Fruit fly (Drosophila melanogaster): ENCODE results near the gene CG16986.

CG16986 gene

DNA sequence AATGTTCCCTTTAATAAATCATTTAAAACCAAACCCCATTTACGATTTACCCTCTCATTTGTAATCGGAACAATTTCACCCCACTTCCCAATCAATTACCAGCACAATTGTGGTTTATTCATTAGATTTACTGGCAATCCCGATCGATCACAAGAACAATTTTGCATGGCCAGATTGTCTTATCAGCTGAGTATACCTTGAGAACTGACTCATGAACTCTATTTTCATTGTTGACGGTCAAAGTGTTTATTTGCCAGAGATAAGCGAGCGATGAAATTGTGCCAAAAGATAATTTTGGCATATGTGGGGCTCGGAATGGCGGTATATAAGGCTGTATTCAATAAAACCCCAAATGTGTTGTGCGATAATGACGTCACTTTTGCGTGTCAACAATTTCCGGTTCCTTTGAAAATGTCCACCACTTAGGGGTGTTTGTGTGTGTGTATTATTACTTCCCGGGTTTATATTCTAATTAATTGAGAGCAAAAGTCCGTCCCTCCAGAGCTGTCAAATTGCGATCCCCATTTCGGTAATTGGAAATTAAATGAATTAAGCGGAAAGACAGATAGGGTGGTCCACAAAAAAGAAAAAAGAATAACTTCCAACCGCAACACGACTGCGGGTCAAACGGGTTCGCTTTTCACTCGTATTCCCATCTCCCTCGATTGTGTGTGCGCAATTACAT, 27.1 kb upstream of the CG16986 start:
- no peak for TF ChIP-seq ttk (optimal IDR thresholded peaks at IDR 0.05)
- no peak for TF ChIP-seq h (optimal IDR thresholded peaks at IDR 0.05)
- no peak for TF ChIP-seq Myc (optimal IDR thresholded peaks at IDR 0.05)
- no peak for TF ChIP-seq insv (optimal IDR thresholded peaks at IDR 0.05)
- TF ChIP-seq psq (optimal IDR thresholded peaks at IDR 0.05), result no peak
- TF ChIP-seq Sin3A (optimal IDR thresholded peaks at IDR 0.05), result no peak

DNA sequence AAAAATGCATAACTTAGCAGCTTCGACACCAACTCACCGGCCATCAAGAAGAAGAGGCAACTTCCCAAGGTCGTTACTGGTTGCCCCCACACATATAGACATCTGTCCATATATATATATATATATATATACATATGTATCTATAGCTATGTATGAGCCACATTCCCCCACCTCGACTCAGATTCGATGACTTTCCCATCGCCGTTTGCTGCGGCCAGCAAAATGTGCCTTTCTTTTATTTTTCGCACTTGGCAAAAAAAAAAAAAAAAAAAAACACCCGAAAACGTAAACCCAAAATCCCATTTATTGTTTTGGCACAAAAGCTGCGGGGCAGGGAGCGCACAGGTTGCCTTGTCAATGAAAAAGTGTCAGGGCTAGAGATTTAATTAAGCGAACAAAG, 25.4 kb upstream of the CG16986 start:
- TF ChIP-seq ttk (optimal IDR thresholded peaks at IDR 0.05), result no peak
- TF ChIP-seq h (optimal IDR thresholded peaks at IDR 0.05), result no peak
- TF ChIP-seq Sin3A (optimal IDR thresholded peaks at IDR 0.05), result no peak
- TF ChIP-seq Myc (optimal IDR thresholded peaks at IDR 0.05), result no peak

DNA sequence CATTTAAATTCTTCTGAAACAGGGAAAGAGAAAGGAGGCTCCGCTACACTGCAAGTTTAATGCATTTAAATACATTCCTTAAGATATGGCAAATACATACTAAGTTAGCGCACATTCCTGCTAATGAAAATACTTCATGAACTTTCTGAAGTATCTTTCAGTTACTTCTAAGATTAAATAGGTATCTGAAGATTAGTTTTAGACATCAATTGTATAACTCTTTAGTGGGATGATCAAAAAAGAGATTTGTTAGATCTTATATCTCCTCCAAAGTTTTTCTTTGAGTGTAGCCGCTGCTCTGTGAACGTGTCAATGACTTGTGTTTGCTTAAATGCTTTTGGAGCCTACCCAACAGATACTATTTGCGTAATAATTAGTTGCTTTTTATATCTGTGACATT, 24.9 kb upstream of the CG16986 start:
- TF ChIP-seq psq (optimal IDR thresholded peaks at IDR 0.05), result no peak
- TF ChIP-seq Myc (optimal IDR thresholded peaks at IDR 0.05), result no peak
- TF ChIP-seq ttk (optimal IDR thresholded peaks at IDR 0.05), result no peak
- TF ChIP-seq insv (optimal IDR thresholded peaks at IDR 0.05), result no peak
- TF ChIP-seq Sin3A (optimal IDR thresholded peaks at IDR 0.05), result no peak
- no peak for TF ChIP-seq h (optimal IDR thresholded peaks at IDR 0.05)

DNA sequence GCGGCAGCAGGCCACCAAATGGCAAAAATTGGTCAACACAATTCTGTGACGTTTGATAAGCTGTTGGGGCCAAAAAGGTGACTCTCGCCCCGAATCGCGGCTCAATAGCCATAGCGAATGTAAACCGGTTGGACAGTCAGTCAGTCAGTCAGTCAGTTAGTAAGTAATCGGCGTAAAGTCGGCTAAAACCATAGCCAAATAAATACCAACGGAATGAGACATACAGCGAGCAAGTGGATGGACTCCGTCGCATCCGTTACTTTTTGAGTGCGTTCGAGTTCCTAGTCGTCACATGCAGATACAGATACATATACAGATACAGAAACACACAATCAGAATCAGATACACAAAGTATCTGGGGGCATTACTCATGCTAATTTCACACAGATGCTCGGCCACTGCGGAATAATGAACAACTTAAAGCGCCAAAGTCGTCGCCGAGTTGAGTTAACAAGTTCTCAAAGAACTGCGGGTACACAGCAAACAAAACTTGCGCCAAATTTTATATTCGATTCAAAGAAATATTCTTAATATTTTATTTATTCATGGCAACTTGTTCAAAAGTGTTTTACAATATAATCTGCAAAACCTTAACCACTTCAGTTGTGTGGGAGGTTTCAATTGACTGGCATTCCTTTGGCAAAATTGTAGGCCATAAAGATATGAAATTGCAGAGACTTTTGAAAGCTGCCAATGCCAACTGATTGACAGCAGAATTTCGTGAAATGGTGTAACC, 22.9 kb upstream of the CG16986 start:
- TF ChIP-seq psq (optimal IDR thresholded peaks at IDR 0.05), result no peak
- no peak for TF ChIP-seq insv (optimal IDR thresholded peaks at IDR 0.05)
- TF ChIP-seq ttk (optimal IDR thresholded peaks at IDR 0.05), result no peak
- no peak for TF ChIP-seq h (optimal IDR thresholded peaks at IDR 0.05)

DNA sequence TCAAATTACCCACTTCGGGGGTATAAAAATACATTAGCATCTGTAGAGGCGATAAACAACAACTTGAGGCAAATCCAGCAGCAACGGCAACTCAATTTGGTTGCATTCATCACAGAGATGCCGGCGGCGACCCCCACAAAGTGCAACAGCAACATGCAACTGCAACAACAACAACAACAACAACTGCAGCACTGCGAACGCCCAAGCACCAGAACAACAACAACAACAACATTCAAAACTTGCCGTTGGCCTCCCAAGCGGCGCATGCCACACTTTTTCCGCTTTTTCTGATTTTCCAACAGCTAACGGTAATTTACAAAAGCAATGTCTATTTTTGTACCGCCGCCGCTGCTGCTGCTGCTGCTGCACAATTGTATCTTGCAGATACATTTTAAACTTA, 21.8 kb upstream of the CG16986 start:
- TF ChIP-seq psq (optimal IDR thresholded peaks at IDR 0.05), result no peak

DNA sequence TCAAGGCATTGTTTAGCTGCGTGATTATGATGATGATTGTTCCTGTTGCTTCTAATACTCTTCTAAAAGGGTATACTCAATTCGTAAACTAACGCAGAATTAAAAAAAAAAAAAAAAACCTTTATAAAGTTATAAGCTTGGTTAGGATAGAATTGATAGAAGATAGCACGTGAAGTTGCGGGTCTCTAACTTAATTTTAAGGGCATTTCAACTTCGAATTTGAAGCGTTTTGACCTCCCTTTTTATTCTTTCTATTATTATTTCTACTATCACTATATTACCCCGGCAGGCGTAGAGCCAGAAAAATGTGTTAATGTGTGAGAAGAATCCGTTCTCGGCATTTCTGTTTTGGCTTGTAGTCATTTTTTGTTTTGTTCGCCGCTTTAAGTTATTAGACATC, 21.4 kb upstream of the CG16986 start:
- TF ChIP-seq Sin3A (optimal IDR thresholded peaks at IDR 0.05) (no peak), h (optimal IDR thresholded peaks at IDR 0.05) (no peak), psq (optimal IDR thresholded peaks at IDR 0.05) (no peak), insv (optimal IDR thresholded peaks at IDR 0.05) (no peak), ttk (optimal IDR thresholded peaks at IDR 0.05) (no peak), Myc (optimal IDR thresholded peaks at IDR 0.05) (no peak)

DNA sequence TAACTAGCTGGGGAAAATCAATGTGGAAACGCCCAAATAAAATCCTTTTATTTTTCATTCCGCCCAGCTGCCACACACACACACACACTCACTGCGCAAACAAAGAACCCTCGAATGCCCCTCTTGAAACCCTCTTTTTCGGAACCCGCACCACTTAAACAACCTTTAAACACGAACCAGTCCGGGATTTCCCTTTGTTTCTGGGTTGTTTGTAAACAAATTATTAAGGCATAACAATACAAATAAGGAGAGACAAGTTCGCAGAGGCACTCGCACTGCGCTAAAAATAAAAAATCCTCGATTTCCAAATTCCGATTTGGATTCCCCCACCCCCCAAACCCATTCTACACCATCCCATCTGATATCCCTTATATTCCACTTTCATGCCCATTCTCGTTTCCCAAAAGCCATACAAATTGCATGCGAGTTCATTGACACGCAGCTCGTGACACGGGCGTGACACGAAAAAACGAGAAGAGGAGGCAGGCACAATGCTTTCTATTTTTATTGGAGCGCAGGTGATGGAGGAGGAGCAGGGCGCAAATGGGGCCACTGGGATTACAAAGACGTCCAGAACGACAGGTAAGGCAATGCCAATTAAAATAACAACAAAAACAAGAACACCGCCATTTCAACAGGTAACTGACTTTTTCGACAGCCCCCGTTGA, 20.4 kb upstream of the CG16986 start:
- TF ChIP-seq Myc (optimal IDR thresholded peaks at IDR 0.05) (no peak), insv (optimal IDR thresholded peaks at IDR 0.05) (no peak), psq (optimal IDR thresholded peaks at IDR 0.05) (no peak), h (optimal IDR thresholded peaks at IDR 0.05) (no peak), ttk (optimal IDR thresholded peaks at IDR 0.05) (no peak), Sin3A (optimal IDR thresholded peaks at IDR 0.05) (no peak)

DNA sequence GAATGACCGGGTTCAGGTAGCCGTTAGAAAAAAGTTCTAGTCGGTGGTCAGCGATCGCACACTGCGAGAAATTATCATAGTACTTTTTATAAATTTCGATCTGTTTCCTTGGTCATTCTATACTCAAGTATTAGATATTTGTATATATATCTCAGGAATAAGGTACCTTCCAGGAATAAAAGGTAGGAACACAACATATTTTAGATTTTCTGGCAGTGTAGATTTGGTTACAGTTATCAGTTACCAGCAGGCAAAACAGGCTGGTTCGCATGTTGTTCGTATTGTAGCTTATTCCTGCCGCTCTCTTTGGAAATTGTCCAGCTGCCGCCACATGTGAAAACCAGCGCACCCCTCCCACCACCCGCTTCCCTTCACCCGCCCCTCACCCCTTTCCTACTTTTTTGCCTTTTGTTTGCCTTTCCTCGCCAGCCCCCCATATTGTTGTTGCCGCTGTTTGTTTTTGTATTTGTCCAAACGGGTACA, 18.7 kb upstream of the CG16986 start:
- TF ChIP-seq ttk (optimal IDR thresholded peaks at IDR 0.05) (no peak), Myc (optimal IDR thresholded peaks at IDR 0.05) (no peak), Sin3A (optimal IDR thresholded peaks at IDR 0.05) (no peak), h (optimal IDR thresholded peaks at IDR 0.05) (no peak), psq (optimal IDR thresholded peaks at IDR 0.05) (no peak), insv (optimal IDR thresholded peaks at IDR 0.05) (no peak)

DNA sequence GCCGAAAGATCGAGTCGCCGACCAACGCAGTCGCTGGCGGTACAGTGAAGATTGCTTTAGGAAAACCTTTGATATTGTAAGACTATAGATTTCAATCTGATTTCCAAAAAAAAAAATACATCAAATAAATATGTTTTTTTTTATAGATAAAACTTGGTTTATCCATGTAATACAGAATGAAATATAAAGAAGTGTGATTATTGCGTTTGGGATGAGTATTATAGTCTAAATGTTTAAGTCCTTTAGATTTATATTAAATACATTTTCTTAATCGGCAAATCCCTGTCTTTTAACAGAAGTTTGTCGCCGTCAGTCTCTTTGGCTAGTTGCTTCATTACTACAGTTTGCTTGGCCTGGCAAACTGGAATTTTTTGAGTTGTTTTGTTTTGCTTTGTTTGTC, 18.3 kb upstream of the CG16986 start:
- TF ChIP-seq Sin3A (optimal IDR thresholded peaks at IDR 0.05) (no peak), Myc (optimal IDR thresholded peaks at IDR 0.05) (no peak), psq (optimal IDR thresholded peaks at IDR 0.05) (no peak)

DNA sequence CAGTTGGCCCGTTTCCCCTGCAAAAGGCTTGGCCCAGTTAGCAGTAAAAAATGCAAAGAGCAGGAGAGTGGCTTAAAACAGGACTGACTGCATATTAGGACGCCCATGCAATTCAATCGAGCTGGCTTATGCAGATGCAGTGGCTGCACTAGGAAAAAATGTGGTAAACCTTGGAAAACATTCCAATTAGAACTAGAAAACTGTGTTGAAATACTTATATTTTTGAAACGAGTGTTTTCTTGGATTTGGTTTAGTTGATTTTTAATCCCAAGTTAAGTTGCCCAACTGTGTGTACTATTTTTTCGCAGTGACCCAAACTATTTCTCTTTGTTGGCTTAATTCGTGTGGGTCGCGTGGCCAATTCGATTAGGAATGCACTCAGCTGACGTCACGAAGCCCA, 17.8 kb upstream of the CG16986 start:
- TF ChIP-seq insv (optimal IDR thresholded peaks at IDR 0.05) (no peak), Myc (optimal IDR thresholded peaks at IDR 0.05) (no peak), ttk (optimal IDR thresholded peaks at IDR 0.05) (no peak), h (optimal IDR thresholded peaks at IDR 0.05) (no peak), Sin3A (optimal IDR thresholded peaks at IDR 0.05) (no peak), psq (optimal IDR thresholded peaks at IDR 0.05) (no peak)

DNA sequence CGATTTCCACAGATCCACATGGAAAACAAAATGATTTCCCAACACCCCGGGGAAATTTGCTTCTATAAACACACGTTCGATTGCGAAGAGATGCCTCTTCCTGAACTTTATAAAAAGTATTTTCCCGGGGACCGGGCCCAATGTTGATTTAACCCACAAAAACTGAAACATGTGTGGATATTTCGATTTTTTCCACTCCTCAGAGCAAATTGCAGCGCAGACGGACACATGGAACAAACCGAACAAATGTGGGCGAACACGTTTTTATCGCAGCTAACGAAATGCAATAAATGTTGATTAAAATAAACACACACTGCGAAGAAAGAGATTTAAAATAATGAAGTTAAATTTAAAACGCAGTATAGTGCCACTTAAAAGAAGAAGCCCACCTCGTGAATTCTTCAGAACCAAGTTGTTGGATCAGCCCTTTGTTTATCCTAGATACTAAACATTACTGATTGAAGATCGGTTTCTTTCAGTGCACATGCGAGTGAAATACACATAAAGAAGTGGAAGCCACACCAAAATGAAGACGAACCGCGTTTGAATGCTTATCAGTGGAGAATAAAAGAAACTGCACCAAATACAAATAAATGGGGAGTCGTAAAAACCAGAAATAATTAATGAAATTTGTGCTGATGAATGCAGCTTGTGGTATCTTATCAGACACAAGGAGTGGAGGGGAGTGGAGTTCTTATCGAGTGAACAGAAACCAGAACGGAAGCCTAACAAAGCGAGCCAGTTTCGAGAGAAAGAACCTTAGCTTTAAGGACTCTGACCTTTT, 17.2 kb upstream of the CG16986 start:
- TF ChIP-seq Myc (optimal IDR thresholded peaks at IDR 0.05), result no peak
- no peak for TF ChIP-seq Sin3A (optimal IDR thresholded peaks at IDR 0.05)
- TF ChIP-seq h (optimal IDR thresholded peaks at IDR 0.05), result no peak
- no peak for TF ChIP-seq ttk (optimal IDR thresholded peaks at IDR 0.05)
- no peak for TF ChIP-seq psq (optimal IDR thresholded peaks at IDR 0.05)
- no peak for TF ChIP-seq insv (optimal IDR thresholded peaks at IDR 0.05)

DNA sequence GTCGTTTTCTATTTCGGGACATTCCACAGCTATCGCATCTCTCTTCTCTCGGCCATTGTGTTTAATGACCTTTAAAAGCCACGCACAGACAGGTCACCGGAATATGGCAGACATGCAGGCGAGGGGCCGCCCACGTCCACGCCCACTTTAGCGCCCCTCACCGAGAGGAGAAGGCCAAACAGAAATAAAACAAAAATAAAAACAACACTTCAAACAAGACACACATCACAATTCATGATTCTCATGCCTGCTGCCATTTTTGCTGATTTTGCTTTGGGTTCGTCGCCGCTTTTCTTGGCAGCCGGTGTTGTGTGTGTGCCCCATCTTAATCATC, 16.6 kb upstream of the CG16986 start:
- no peak for TF ChIP-seq ttk (optimal IDR thresholded peaks at IDR 0.05)
- TF ChIP-seq Sin3A (optimal IDR thresholded peaks at IDR 0.05), result no peak
- TF ChIP-seq h (optimal IDR thresholded peaks at IDR 0.05), result no peak
- no peak for TF ChIP-seq psq (optimal IDR thresholded peaks at IDR 0.05)
- no peak for TF ChIP-seq insv (optimal IDR thresholded peaks at IDR 0.05)
- TF ChIP-seq Myc (optimal IDR thresholded peaks at IDR 0.05), result no peak
